Worm (Caenorhabditis elegans): ENCODE data around the gene cyp-13A11.

cyp-13A11 gene

DNA sequence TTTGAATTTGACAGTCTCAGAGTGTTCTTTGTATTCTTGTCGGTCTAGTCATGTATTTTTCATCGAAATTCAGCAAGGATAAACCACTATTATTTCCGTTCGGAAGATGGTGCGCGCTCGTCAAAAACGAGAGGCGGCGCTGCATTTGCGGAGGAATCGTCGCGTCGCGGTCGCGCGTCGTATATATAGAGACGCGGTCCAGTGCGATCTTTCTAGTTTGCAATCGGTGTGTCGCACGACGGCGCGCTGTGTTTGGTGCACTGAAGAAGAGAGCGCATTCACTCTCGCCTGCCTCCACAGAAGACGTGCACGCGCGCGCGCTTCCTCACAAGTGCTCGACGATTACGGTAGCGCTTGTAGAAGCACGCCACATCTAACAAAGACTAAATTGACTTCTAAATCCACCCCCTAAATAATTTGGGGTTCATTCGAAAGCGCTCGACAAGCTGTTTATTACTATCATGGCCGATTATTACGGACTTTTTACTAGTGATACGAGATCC is 49.8 kb downstream of the cyp-13A11 start, which contains the start of gene Y39E4B.6 (continued):
- peak; percentile 35 to 97 for TF ChIP-seq hif-1 (tag; optimal IDR thresholded peaks at IDR 0.05)
- TF ChIP-seq set-16 (GFP tag; IDR thresholded peaks at IDR 0.05), result peak; percentile 97
- no peak for TF ChIP-seq ztf-11 (tag; optimal IDR thresholded peaks at IDR 0.05)
- TF ChIP-seq hmg-1.1 (GFP tag; IDR thresholded peaks at IDR 0.05), result peak; percentile 98
- peak; percentile 79; the same call in 1 of the 2 replicates for TF ChIP-seq saeg-2 (GFP tag; IDR thresholded peaks at IDR 0.05)
- peak; percentile 81 for TF ChIP-seq lin-38 (GFP tag; IDR thresholded peaks at IDR 0.05)
- peak; percentile 98 for TF ChIP-seq ctbp-1 (GFP tag; IDR thresholded peaks at IDR 0.05)
- peak; percentile 26 for TF ChIP-seq nhr-76 (tag; optimal IDR thresholded peaks at IDR 0.05)
- TF ChIP-seq lin-15B (tag; optimal IDR thresholded peaks at IDR 0.05), result peak; percentile 42
- peak; percentile 75 for TF ChIP-seq dpl-1 (GFP tag; optimal IDR thresholded peaks at IDR 0.05)
- peak; percentile 81 for TF ChIP-seq nhr-10 (tag; optimal IDR thresholded peaks at IDR 0.05)
- peak; percentile 36 for TF ChIP-seq sdz-12 (GFP tag; optimal IDR thresholded peaks at IDR 0.05)
- peak; percentile 76 for TF ChIP-seq gei-8 (GFP tag; optimal IDR thresholded peaks at IDR 0.05)
- no peak for TF ChIP-seq tag-97 (GFP tag; IDR thresholded peaks at IDR 0.05)
- peak; percentile 94 for TF ChIP-seq hlh-30 (tag; optimal IDR thresholded peaks at IDR 0.05; ENCODE audit: insufficient read depth)
- peak; percentile 10 for TF ChIP-seq pqm-1 (tag; optimal IDR thresholded peaks at IDR 0.05)
- peak in 1 of 2 experiments; percentile 100 for TF ChIP-seq unc-62 (GFP tag; optimal IDR thresholded peaks at IDR 0.05 in 1 of 2)
- no peak for TF ChIP-seq unc-62 (tag; optimal IDR thresholded peaks at IDR 0.05)
- peak; percentile 79 for TF ChIP-seq nhr-6 (tag; optimal IDR thresholded peaks at IDR 0.05)
- peak; percentile 98 for TF ChIP-seq hlh-11 (tag; optimal IDR thresholded peaks at IDR 0.05)
- peak; percentile 98 for TF ChIP-seq nhr-77 (tag; optimal IDR thresholded peaks at IDR 0.05)
- peak; percentile 88 for TF ChIP-seq nhr-102 (tag; optimal IDR thresholded peaks at IDR 0.05)
- TF ChIP-seq Y48G9A.11 (GFP tag; IDR thresholded peaks at IDR 0.05), result 0 out of 2 replicates have a peak, but pooled peaks have one; percentile 15
- peak; percentile 98 for TF ChIP-seq dmd-6 (GFP tag; IDR thresholded peaks at IDR 0.05)
- no peak for TF ChIP-seq ztf-7 (tag; optimal IDR thresholded peaks at IDR 0.05)
- peak; percentile 11 for TF ChIP-seq duxl-1 (tag; optimal IDR thresholded peaks at IDR 0.05; ENCODE audit: poor library complexity)
- peak; percentile 86 for TF ChIP-seq nhr-48 (tag; optimal IDR thresholded peaks at IDR 0.05)
- TF ChIP-seq arid-1 (GFP tag; conservative IDR thresholded peaks at IDR 0.05), result peak; percentile 71; the same call in 1 of the 2 replicates
- no peak for TF ChIP-seq F49E8.2 (tag; optimal IDR thresholded peaks at IDR 0.05; ENCODE audit: borderline replicate concordance)
- TF ChIP-seq egl-43 (GFP tag; IDR thresholded peaks at IDR 0.05), result peak; percentile 90
- no peak for TF ChIP-seq ceh-28 (tag; optimal IDR thresholded peaks at IDR 0.05)
- no peak for TF ChIP-seq daf-12 (tag; optimal IDR thresholded peaks at IDR 0.05)
- TF ChIP-seq snpc-4 (tag; optimal IDR thresholded peaks at IDR 0.05), result peak; percentile 64
- TF ChIP-seq nhr-42 (GFP tag; IDR thresholded peaks at IDR 0.05), result peak; percentile 94
- peak; percentile 95 for TF ChIP-seq tra-1 (GFP tag; IDR thresholded peaks at IDR 0.05)
- TF ChIP-seq cey-2 (tag; optimal IDR thresholded peaks at IDR 0.05; ENCODE audit: borderline replicate concordance, insufficient read depth), result no peak
- TF ChIP-seq Y5F2A.4 (GFP tag; optimal IDR thresholded peaks at IDR 0.05), result peak; percentile 51
- TF ChIP-seq Y75B8A.6 (GFP tag; IDR thresholded peaks at IDR 0.05), result no peak
- peak; percentile 90 for TF ChIP-seq spr-1 (tag; optimal IDR thresholded peaks at IDR 0.05)
- peak; percentile 12 for TF ChIP-seq lir-3 (tag; optimal IDR thresholded peaks at IDR 0.05)
- no peak for TF ChIP-seq ceh-44 (GFP tag; IDR thresholded peaks at IDR 0.05)
- peak; percentile 73 for TF ChIP-seq lin-29 (GFP tag; IDR thresholded peaks at IDR 0.05)
- TF ChIP-seq fos-1 (tag; optimal IDR thresholded peaks at IDR 0.05), result no peak
- TF ChIP-seq ceh-62 (tag; optimal IDR thresholded peaks at IDR 0.05), result no peak
- TF ChIP-seq daf-16 (GFP tag; optimal IDR thresholded peaks at IDR 0.05), result peak in 1 of 2 experiments; percentile 17
- TF ChIP-seq daf-16 (tag; optimal IDR thresholded peaks at IDR 0.05), result peak; percentile 47
- peak; percentile 84 for TF ChIP-seq zfp-2 (tag; optimal IDR thresholded peaks at IDR 0.05)
- TF ChIP-seq skn-1 (tag; optimal IDR thresholded peaks at IDR 0.05), result no peak
- TF ChIP-seq lin-1 (GFP tag; IDR thresholded peaks at IDR 0.05), result peak; percentile 68; the same call in 1 of the 2 replicates
- peak; percentile 98 for TF ChIP-seq nhr-28 (tag; optimal IDR thresholded peaks at IDR 0.05)
- no peak for TF ChIP-seq R02D3.7 (tag; optimal IDR thresholded peaks at IDR 0.05)
